Fruit fly (Drosophila melanogaster) Kc167 (cell line): ENCODE measurements around the gene CG10274.
"Not testable (repeated sequence)": the region's sequence is repeated elsewhere in the genome, so short reads cannot be mapped to it uniquely, and the experiment has no call there.

Experiments
- Myc ChIP-seq: fragments of >200 bp; optimal IDR thresholded peaks from 2 replicates; lab custom pipeline; 2017; ENCODE audit warnings: missing external identifiers
- Sin3A ChIP-seq: fragments of >200 bp; optimal IDR thresholded peaks from 2 replicates; lab custom pipeline; 2018; ENCODE audit warnings: missing external identifiers
- h ChIP-seq: fragments of >200 bp; optimal IDR thresholded peaks from 3 replicates; lab custom pipeline; 2018; ENCODE audit warnings: missing external identifiers
- insv ChIP-seq: fragments of >200 bp; optimal IDR thresholded peaks from 3 replicates; lab custom pipeline; 2018; ENCODE audit warnings: missing external identifiers
- psq ChIP-seq: fragments of >200 bp; optimal IDR thresholded peaks from 2 replicates; lab custom pipeline; 2017; ENCODE audit warnings: missing external identifiers
- ttk ChIP-seq: sonication (Bioruptor generic); optimal IDR thresholded peaks from 2 replicates; lab custom pipeline; 2017; ENCODE audit warnings: missing external identifiers

dm6 chr3L:6147887-6148286, 33.7 kb downstream of the CG10274 start, which contains the start of gene Cpr65Ax1:
- TF ChIP-seq h (lab: Kevin White, UChicago); psq (lab: Kevin White, UChicago); ttk (lab: Kevin White, UChicago); insv; Myc; Sin3A: not testable (repeated sequence)
